Worm (Caenorhabditis elegans) whole organism, L1 larva: ENCODE results near the gene nhr-68.

Experiments
- C34B4.2 ChIP-seq: sonication (generic microtip); optimal IDR thresholded peaks from 2 replicates; lab custom pipeline; 2017; ENCODE audit warnings: mild to moderate bottlenecking, missing genetic modification characterization, missing compliant biosample characterization
- F16B12.6 ChIP-seq: fragments of 150-350 bp; optimal IDR thresholded peaks from 2 replicates; lab custom pipeline; 2014; ENCODE audit warnings: missing biosample characterization, missing genetic modification characterization
- ama-1 ChIP-seq: fragments of 150-350 bp; optimal IDR thresholded peaks from 2 replicates; lab custom pipeline; 2014
- blmp-1 ChIP-seq: fragments of 150-350 bp; optimal IDR thresholded peaks from 2 replicates; lab custom pipeline; 2014; ENCODE audit warnings: missing biosample characterization, missing genetic modification characterization
- ceh-82 ChIP-seq, 3 experiments: fragments of 150-350 bp in 1 of 3; sonication (generic microtip) in 2 of 3; optimal IDR thresholded peaks; 2 replicates each; lab custom pipeline; 2014 to 2017; ENCODE audit warnings: missing biosample characterization in 3 of 3, missing genetic modification characterization in 3 of 3
- ces-1 ChIP-seq: fragments of 150-350 bp; optimal IDR thresholded peaks from 2 replicates; lab custom pipeline; 2014; ENCODE audit warnings: missing biosample characterization, missing genetic modification reagents, missing genetic modification characterization
- dpl-1 ChIP-seq, 3 experiments: fragments of 150-350 bp in 2 of 3; sonication (generic microtip) in 1 of 3; optimal IDR thresholded peaks; 2 replicates each; lab custom pipeline; 2014 to 2017; ENCODE audit warnings: missing biosample characterization in 3 of 3, missing genetic modification characterization in 3 of 3, missing genetic modification reagents in 3 of 3
- efl-1 ChIP-seq, 4 experiments: fragments of 150-350 bp; optimal IDR thresholded peaks in 3 of 4; peaks in 1 of 4; 1 replicate in 1 of 4; 2 replicates in 3 of 4; lab custom pipeline; 2014; ENCODE audit warnings: missing biosample characterization in 2 of 4, missing genetic modification characterization in 2 of 4, missing genetic modification reagents in 2 of 4
- fkh-10 ChIP-seq: sonication (generic microtip); optimal IDR thresholded peaks from 2 replicates; lab custom pipeline; 2017; ENCODE audit warnings: missing biosample characterization, missing genetic modification reagents, missing genetic modification characterization
- fkh-4 ChIP-seq: sonication (generic microtip); optimal IDR thresholded peaks from 2 replicates; lab custom pipeline; 2016; ENCODE audit warnings: missing compliant biosample characterization, missing genetic modification characterization, borderline replicate concordance
- fos-1 ChIP-seq: fragments of 150-350 bp; optimal IDR thresholded peaks from 2 replicates; lab custom pipeline; 2014; ENCODE audit warnings: missing biosample characterization, missing genetic modification characterization
- grh-1 ChIP-seq: fragments of 200-800 bp; sonication (Bioruptor generic); IDR thresholded peaks from 2 replicates; pipeline ENCODE4 v1.3.6; 2022; ENCODE audit warnings: missing genetic modification reagents, missing genetic modification characterization, missing compliant biosample characterization
- isw-1 ChIP-seq: fragments of 200-800 bp; sonication (Bioruptor generic); IDR thresholded peaks from 2 replicates; pipeline ENCODE4 v1.3.6; 2022; ENCODE audit warnings: missing genetic modification characterization, missing compliant biosample characterization
- lin-14 ChIP-seq: fragments of 200-800 bp; sonication (Bioruptor generic); optimal IDR thresholded peaks from 2 replicates; lab custom pipeline; 2018; ENCODE audit warnings: mild to moderate bottlenecking, missing genetic modification characterization, moderate library complexity, missing compliant biosample characterization
- lin-35 ChIP-seq, 2 experiments: fragments of 150-350 bp; optimal IDR thresholded peaks; 2 replicates each; lab custom pipeline; 2014; ENCODE audit warnings: missing biosample characterization in 2 of 2, missing genetic modification characterization in 2 of 2, missing genetic modification reagents in 2 of 2
- mef-2 ChIP-seq: fragments of 150-350 bp; optimal IDR thresholded peaks from 2 replicates; lab custom pipeline; 2014; ENCODE audit warnings: missing biosample characterization, missing genetic modification characterization
- nhr-11 ChIP-seq: fragments of 150-350 bp; optimal IDR thresholded peaks from 2 replicates; lab custom pipeline; 2014; ENCODE audit warnings: missing biosample characterization, missing genetic modification characterization
- nhr-19 ChIP-seq: fragments of 200-800 bp; sonication (Bioruptor generic); conservative IDR thresholded peaks from 2 replicates; pipeline ENCODE4 v1.3.6; 2022; ENCODE audit warnings: missing genetic modification characterization, missing compliant biosample characterization
- nhr-237 ChIP-seq: fragments of 150-350 bp; optimal IDR thresholded peaks from 2 replicates; lab custom pipeline; 2014; ENCODE audit warnings: missing biosample characterization, missing genetic modification characterization
- nhr-47 ChIP-seq: sonication (generic microtip); optimal IDR thresholded peaks from 2 replicates; lab custom pipeline; 2016; ENCODE audit warnings: mild to moderate bottlenecking, missing genetic modification characterization, moderate library complexity, missing compliant biosample characterization
- nhr-77 ChIP-seq: fragments of 150-350 bp; optimal IDR thresholded peaks from 2 replicates; lab custom pipeline; 2014; ENCODE audit warnings: missing biosample characterization, missing genetic modification characterization
- nhr-85 ChIP-seq: sonication (generic microtip); peaks from one replicate; lab custom pipeline; 2016; ENCODE audit warnings: missing genetic modification characterization, inconsistent platforms, missing compliant biosample characterization
- nhr-90 ChIP-seq: sonication (generic microtip); optimal IDR thresholded peaks from 2 replicates; lab custom pipeline; 2016; ENCODE audit warnings: mild to moderate bottlenecking, missing genetic modification characterization, missing compliant biosample characterization; ENCODE audit not compliant: poor library complexity
- skn-1 ChIP-seq: fragments of 150-350 bp; optimal IDR thresholded peaks from 2 replicates; lab custom pipeline; 2014; ENCODE audit warnings: missing biosample characterization, missing genetic modification characterization
- snpc-4 ChIP-seq: fragments of 150-350 bp; optimal IDR thresholded peaks from 2 replicates; lab custom pipeline; 2014; ENCODE audit warnings: missing biosample characterization, missing genetic modification characterization
- sptf-1 ChIP-seq: fragments of 150-350 bp; optimal IDR thresholded peaks from 2 replicates; lab custom pipeline; 2014; ENCODE audit warnings: missing biosample characterization, missing genetic modification characterization
- unc-30 ChIP-seq: sonication (generic microtip); optimal IDR thresholded peaks from 2 replicates; lab custom pipeline; 2017; ENCODE audit warnings: missing biosample characterization, missing genetic modification characterization
- unc-98 ChIP-seq: fragments of 200-800 bp; sonication (Bioruptor generic); IDR thresholded peaks from 2 replicates; pipeline ENCODE4 v1.3.6; 2022; ENCODE audit warnings: missing genetic modification characterization, missing compliant biosample characterization
- zip-4 ChIP-seq: fragments of 200-800 bp; sonication (Bioruptor generic); optimal IDR thresholded peaks from 2 replicates; lab custom pipeline; 2018; ENCODE audit warnings: mild to moderate bottlenecking, missing genetic modification characterization, moderate library complexity, missing compliant biosample characterization
- ztf-11 ChIP-seq, 2 experiments: sonication (generic microtip); optimal IDR thresholded peaks; 2 replicates each; lab custom pipeline; 2016 to 2017; ENCODE audit warnings: missing genetic modification characterization in 2 of 2, missing biosample characterization in 1 of 2, missing compliant biosample characterization in 1 of 2
- ztf-4 ChIP-seq: fragments of 150-350 bp; optimal IDR thresholded peaks from 2 replicates; lab custom pipeline; 2014; ENCODE audit warnings: missing biosample characterization, missing genetic modification characterization

Gene nhr-68

ce11 chrV:11572803-11573490 is at the start of gene nhr-68, which contains the start of gene H12C20.7 (continued):
- peak; percentile 20 for TF ChIP-seq fos-1 (tag; lab: Kevin White, UChicago)
- no peak for TF ChIP-seq ceh-82 (tag; optimal IDR thresholded peaks at IDR 0.05; lab: Kevin White, UChicago)
- TF ChIP-seq ama-1, result peak; percentile 54
- TF ChIP-seq isw-1 (GFP tag; lab: Robert Waterston, UW), result no peak
- peak in 1 of 2 experiments; percentile 85 for TF ChIP-seq lin-35 (GFP tag; optimal IDR thresholded peaks at IDR 0.05; lab: Kevin White, UChicago)
- no peak for TF ChIP-seq fkh-4 (tag; lab: Kevin White, UChicago)
- peak; percentile 97 for TF ChIP-seq nhr-90 (tag; lab: Kevin White, UChicago)
- peak in 2 of 3 experiments; percentile 8 to 45 for TF ChIP-seq dpl-1 (GFP tag; optimal IDR thresholded peaks at IDR 0.05; lab: Kevin White, UChicago)
- TF ChIP-seq nhr-19 (GFP tag; lab: Robert Waterston, UW), result peak; percentile 90
- no peak for TF ChIP-seq snpc-4
- peak; percentile 99 for TF ChIP-seq nhr-85 (tag; lab: Kevin White, UChicago)
- peak; percentile 51 for TF ChIP-seq zip-4 (GFP tag; lab: Kevin White, UChicago)
- no peak for TF ChIP-seq fkh-10
- TF ChIP-seq ces-1 (GFP tag; lab: Kevin White, UChicago), result no peak
- TF ChIP-seq ztf-4, result peak; percentile 95
- TF ChIP-seq skn-1 (tag; lab: Kevin White, UChicago), result peak; percentile 6
- peak; percentile 85 for TF ChIP-seq nhr-47 (tag; lab: Kevin White, UChicago)
- TF ChIP-seq ztf-11 (tag; optimal IDR thresholded peaks at IDR 0.05; lab: Kevin White, UChicago), result no peak
- TF ChIP-seq efl-1 (optimal IDR thresholded peaks at IDR 0.05; lab: Kevin White, UChicago), result peak; percentile 10 to 38
- TF ChIP-seq efl-1 (GFP tag; optimal IDR thresholded peaks at IDR 0.05 in 1 of 2; lab: Kevin White, UChicago), result peak in 1 of 2 experiments; percentile 94
- no peak for TF ChIP-seq mef-2 (tag; lab: Kevin White, UChicago)
- TF ChIP-seq nhr-11 (tag; lab: Kevin White, UChicago), result no peak
- no peak for TF ChIP-seq nhr-237

ce11 chrV:11525338-11525737 is 47.9 kb upstream of the nhr-68 start:
- TF ChIP-seq ztf-11 (tag; optimal IDR thresholded peaks at IDR 0.05; lab: Kevin White, UChicago), result no peak
- TF ChIP-seq nhr-77 (tag; lab: Kevin White, UChicago), result no peak
- TF ChIP-seq nhr-85 (tag; lab: Kevin White, UChicago), result peak; percentile 25
- peak; percentile 93 for TF ChIP-seq blmp-1 (tag; lab: Kevin White, UChicago)
- no peak for TF ChIP-seq efl-1 (optimal IDR thresholded peaks at IDR 0.05; lab: Kevin White, UChicago)
- peak in 1 of 2 experiments; percentile 38 for TF ChIP-seq efl-1 (GFP tag; optimal IDR thresholded peaks at IDR 0.05 in 1 of 2; lab: Kevin White, UChicago)

ce11 chrV:11526927-11527491 is 46.2 kb upstream of the nhr-68 start:
- TF ChIP-seq unc-30 (no peak), nhr-47 (tag; lab: Kevin White, UChicago) (no peak), zip-4 (GFP tag; lab: Kevin White, UChicago) (no peak), C34B4.2 (tag; lab: Kevin White, UChicago) (no peak), sptf-1 (tag; lab: Kevin White, UChicago) (no peak), grh-1 (GFP tag; lab: Robert Waterston, UW) (no peak), ama-1 (no peak), unc-98 (GFP tag; lab: Robert Waterston, UW) (no peak)
- TF ChIP-seq, all 84 proteins: peak for 0

ce11 chrV:11527531-11527930 is 45.7 kb upstream of the nhr-68 start, which contains the start of gene ccch-1:
Gene ccch-1, plus strand, starts transcription at chrV:11527831.
- no peak for TF ChIP-seq lin-14 (GFP tag; lab: Kevin White, UChicago)
- no peak for TF ChIP-seq F16B12.6 (tag; lab: Kevin White, UChicago)
- TF ChIP-seq efl-1 (optimal IDR thresholded peaks at IDR 0.05; lab: Kevin White, UChicago), result no peak
- peak in 1 of 2 experiments; percentile 80 for TF ChIP-seq efl-1 (GFP tag; optimal IDR thresholded peaks at IDR 0.05 in 1 of 2; lab: Kevin White, UChicago)
